Worm (Caenorhabditis elegans) whole organism, L4 larva: Measurements from ENCODE around the gene pqn-36.

Experiments used
- egl-43 ChIP-seq: fragments of 200-800 bp; sonication (Bioruptor generic); IDR thresholded peaks from 2 replicates; pipeline ENCODE4 v1.3.6; 2022; ENCODE audit warnings: missing genetic modification reagents, missing genetic modification characterization, missing compliant biosample characterization
- nhr-237 ChIP-seq: sonication (generic microtip); optimal IDR thresholded peaks from 2 replicates; lab custom pipeline; 2017; ENCODE audit warnings: missing biosample characterization, missing genetic modification characterization
- nhr-48 ChIP-seq: sonication (generic microtip); optimal IDR thresholded peaks from 2 replicates; lab custom pipeline; 2016; ENCODE audit warnings: mild to moderate bottlenecking, missing genetic modification characterization, missing compliant biosample characterization
- nhr-76 ChIP-seq: fragments of 150-350 bp; optimal IDR thresholded peaks from 2 replicates; lab custom pipeline; 2014; ENCODE audit warnings: missing biosample characterization, missing genetic modification characterization
- nhr-77 ChIP-seq: fragments of 150-350 bp; optimal IDR thresholded peaks from 2 replicates; lab custom pipeline; 2014; ENCODE audit warnings: missing biosample characterization, missing genetic modification characterization

DNA sequence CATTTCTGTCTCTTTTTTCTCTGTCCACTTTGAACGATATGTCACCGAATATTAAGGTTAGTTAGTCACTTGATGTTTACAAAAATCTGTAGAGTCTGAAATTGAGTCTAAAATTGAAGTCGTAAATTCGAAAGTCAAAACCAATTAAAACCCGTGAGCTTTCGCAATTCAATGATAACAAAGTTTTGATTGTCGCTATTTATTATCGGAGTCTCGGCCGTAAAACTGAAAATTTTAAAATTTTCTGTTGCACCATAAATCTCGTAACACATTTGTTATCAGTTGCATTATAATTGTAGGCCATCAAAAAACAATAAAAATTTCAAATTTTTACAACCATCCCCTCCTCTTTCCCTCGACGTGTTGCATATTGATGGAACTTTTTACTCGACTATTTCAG, 6.7 kb downstream of the pqn-36 start:
- TF ChIP-seq nhr-237 (tag; lab: Kevin White, UChicago), result no peak
- TF ChIP-seq nhr-76 (tag; lab: Kevin White, UChicago), result no peak
- TF ChIP-seq nhr-48 (tag; lab: Kevin White, UChicago), result no peak
- no peak for TF ChIP-seq egl-43
- peak; percentile 33 for TF ChIP-seq nhr-77 (tag; lab: Kevin White, UChicago)
